Worm (Caenorhabditis elegans): ENCODE measurements around the gene F19B6.10.
A peak's percentile ranks its signal among the peaks of the same experiment; 100 is the strongest.

The F19B6.10 gene

ce11 chrIV:12335248-12335647 is 1.7 kb upstream of the F19B6.10 start:
- TF ChIP-seq dao-5 (tag; optimal IDR thresholded peaks at IDR 0.05) (no peak), him-1 (tag; optimal IDR thresholded peaks at IDR 0.05) (no peak), W03F9.2 (tag; optimal IDR thresholded peaks at IDR 0.05) (no peak)

DNA sequence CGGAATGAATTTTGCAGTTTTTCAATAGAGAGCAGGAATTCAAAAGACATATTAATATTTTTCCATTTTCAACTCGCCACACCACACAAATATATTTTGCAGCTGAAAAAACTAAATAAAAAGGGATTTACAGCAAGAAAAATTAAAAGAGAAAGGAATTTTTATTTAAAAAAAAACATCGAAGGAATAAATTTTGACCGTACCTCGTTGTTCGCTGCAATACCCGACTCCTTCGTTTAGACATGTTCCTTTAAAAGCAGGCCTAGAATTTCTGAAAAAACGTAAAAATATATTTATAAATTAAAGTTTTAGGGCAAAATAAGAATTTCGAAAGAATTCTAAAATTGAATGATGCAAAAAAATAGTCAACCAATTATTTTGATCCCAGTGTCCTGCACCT is 1.2 kb upstream of the F19B6.10 start, which contains the start of gene F19B6.1:
Gene F19B6.1, minus strand, starts transcription at position 278 of the 400 bp plus-strand sequence.
- no peak for TF ChIP-seq dao-5 (tag; optimal IDR thresholded peaks at IDR 0.05)
- TF ChIP-seq him-1 (tag; optimal IDR thresholded peaks at IDR 0.05), result no peak
- no peak for TF ChIP-seq W03F9.2 (tag; optimal IDR thresholded peaks at IDR 0.05)

- TF ChIP-seq dao-5 (tag; optimal IDR thresholded peaks at IDR 0.05), result no peak
Observed at ce11 chrIV:12340885-12341284, 3.9 kb downstream of the F19B6.10 start.

ce11 chrIV:12349639-12350038 is 12.6 kb downstream of the F19B6.10 start, which contains the start of gene best-22:
Gene best-22, plus strand, starts transcription at chrIV:12349939.
- TF ChIP-seq W03F9.2 (tag; optimal IDR thresholded peaks at IDR 0.05) (no peak), dao-5 (tag; optimal IDR thresholded peaks at IDR 0.05) (no peak), him-1 (tag; optimal IDR thresholded peaks at IDR 0.05) (no peak)

DNA sequence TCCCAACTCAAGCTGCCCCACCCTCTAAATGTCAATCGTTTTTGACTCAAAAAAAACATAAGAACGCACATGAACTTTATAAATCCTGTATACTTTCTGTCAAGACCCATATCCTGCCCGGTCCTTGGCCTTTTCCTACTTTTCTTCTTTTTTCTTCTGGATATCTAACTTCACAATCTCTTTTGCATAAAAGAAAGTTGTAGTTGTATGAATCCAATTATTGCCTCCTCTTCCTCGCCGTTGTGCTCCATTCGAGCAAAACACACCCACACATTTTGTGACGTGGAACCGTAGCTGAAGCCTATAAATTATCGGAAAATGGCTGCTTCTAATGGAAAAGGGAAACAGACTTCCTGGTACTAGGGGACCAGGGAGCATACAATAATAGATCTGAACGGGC is 13.2 kb downstream of the F19B6.10 start:
- TF ChIP-seq him-1 (tag; optimal IDR thresholded peaks at IDR 0.05) (no peak), dao-5 (tag; optimal IDR thresholded peaks at IDR 0.05) (no peak), W03F9.2 (tag; optimal IDR thresholded peaks at IDR 0.05) (no peak)

ce11 chrIV:12359979-12360378 is 23.0 kb downstream of the F19B6.10 start:
- TF ChIP-seq him-1 (tag; optimal IDR thresholded peaks at IDR 0.05) (no peak), W03F9.2 (tag; optimal IDR thresholded peaks at IDR 0.05) (no peak), dao-5 (tag; optimal IDR thresholded peaks at IDR 0.05) (no peak)

ce11 chrIV:12360742-12361195 is 23.8 kb downstream of the F19B6.10 start, which contains the start of gene sec-24.2:
Gene sec-24.2, minus strand, starts transcription at chrIV:12360792.
- TF ChIP-seq him-1 (tag; optimal IDR thresholded peaks at IDR 0.05) (no peak), W03F9.2 (tag; optimal IDR thresholded peaks at IDR 0.05) (no peak), dao-5 (tag; optimal IDR thresholded peaks at IDR 0.05) (no peak)

DNA sequence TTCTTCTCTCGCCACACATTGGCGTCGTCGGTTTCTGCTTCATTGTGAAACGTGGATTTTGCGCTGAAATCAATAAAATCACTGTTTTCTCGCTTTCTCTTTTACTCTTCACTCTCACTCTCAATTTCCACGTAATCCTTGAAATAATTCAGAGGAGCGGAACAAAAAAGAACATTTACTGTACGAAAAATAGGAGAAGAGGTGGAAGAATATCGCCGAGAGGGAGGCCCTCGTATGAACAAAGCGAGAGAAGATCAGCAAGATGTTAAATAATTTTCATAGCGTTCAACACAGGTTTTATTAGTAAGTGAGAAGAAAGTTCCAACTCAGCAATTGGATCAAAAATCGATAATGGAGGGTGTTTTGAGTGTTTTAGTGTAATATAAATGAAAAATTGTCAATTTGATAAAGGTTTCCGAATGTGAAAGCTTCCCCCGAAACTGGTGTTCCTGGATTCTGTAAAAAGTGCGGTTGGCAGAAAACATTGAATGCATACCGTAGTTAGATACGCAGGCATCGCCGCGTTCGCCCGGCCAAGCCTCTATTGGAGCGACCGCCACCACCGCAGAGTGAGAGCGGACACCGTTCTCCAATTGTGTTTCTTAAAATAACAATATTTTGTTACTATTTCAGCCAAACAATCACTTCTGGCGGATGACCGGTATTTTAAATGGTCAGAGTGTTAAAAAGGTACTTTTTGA is 24.5 kb downstream of the F19B6.10 start, which contains the start of the genes ccr-4 and ZC518.8:
Gene ccr-4, plus strand, starts transcription at position 151 of the 701 bp plus-strand sequence.
Gene ZC518.8, minus strand, starts transcription at position 517 of the 701 bp plus-strand sequence.
- TF ChIP-seq W03F9.2 (tag; optimal IDR thresholded peaks at IDR 0.05), result no peak
- TF ChIP-seq dao-5 (tag; optimal IDR thresholded peaks at IDR 0.05), result no peak
- TF ChIP-seq him-1 (tag; optimal IDR thresholded peaks at IDR 0.05), result no peak

DNA sequence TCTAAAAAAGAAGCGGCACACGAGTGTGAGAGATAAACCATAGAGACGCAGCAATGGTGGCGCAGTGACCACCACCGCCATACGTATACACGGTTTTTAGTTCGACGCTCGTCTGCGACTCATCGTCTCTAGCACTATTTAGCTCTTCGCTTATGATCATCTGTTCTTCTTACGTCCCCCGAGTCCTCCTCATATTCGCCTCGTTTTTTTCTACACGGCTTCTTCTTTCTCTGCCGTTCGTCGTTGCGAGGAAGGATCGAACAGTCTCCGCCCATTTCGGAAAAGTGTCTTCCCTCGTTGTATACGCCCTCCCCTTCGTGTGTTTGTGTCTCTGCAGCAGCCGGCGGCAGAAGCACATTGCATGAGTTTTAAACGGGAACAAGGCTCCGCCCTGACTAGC is 28.0 kb downstream of the F19B6.10 start:
- no peak for TF ChIP-seq W03F9.2 (tag; optimal IDR thresholded peaks at IDR 0.05)
- TF ChIP-seq him-1 (tag; optimal IDR thresholded peaks at IDR 0.05), result no peak
- TF ChIP-seq dao-5 (tag; optimal IDR thresholded peaks at IDR 0.05), result no peak

ce11 chrIV:12366571-12366970 is 29.6 kb downstream of the F19B6.10 start:
- no peak for TF ChIP-seq dao-5 (tag; optimal IDR thresholded peaks at IDR 0.05)
- TF ChIP-seq him-1 (tag; optimal IDR thresholded peaks at IDR 0.05), result no peak
- no peak for TF ChIP-seq W03F9.2 (tag; optimal IDR thresholded peaks at IDR 0.05)

DNA sequence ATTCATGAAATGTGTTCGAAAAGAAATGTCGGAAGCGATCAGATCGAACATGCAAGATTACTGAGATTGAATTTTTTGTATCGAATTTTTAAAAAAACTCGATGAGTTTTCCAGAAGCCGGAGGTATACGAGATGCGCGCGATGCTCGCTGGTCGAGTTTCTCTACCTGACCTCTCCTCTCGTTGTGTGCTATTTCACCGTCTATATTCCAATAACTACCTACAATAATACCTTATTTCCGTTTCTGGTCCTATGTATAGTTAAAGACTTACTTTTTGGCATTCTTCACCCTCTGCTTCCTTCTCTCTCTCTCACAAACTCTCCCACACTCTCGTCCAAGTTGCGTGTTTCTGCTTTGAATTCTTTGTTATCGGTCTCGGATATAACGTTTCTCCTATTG is 34.3 kb downstream of the F19B6.10 start:
- TF ChIP-seq dao-5 (tag; optimal IDR thresholded peaks at IDR 0.05) (no peak), W03F9.2 (tag; optimal IDR thresholded peaks at IDR 0.05) (no peak), him-1 (tag; optimal IDR thresholded peaks at IDR 0.05) (no peak)

- peak; percentile 70 for TF ChIP-seq him-1 (tag; optimal IDR thresholded peaks at IDR 0.05)
- peak; percentile 86 for TF ChIP-seq W03F9.2 (tag; optimal IDR thresholded peaks at IDR 0.05)
- no peak for TF ChIP-seq dao-5 (tag; optimal IDR thresholded peaks at IDR 0.05)
Observed at ce11 chrIV:12371879-12372278, 34.9 kb downstream of the F19B6.10 start, which contains the start of gene wdr-46. Gene wdr-46, plus strand, starts transcription at chrIV:12372253.

DNA sequence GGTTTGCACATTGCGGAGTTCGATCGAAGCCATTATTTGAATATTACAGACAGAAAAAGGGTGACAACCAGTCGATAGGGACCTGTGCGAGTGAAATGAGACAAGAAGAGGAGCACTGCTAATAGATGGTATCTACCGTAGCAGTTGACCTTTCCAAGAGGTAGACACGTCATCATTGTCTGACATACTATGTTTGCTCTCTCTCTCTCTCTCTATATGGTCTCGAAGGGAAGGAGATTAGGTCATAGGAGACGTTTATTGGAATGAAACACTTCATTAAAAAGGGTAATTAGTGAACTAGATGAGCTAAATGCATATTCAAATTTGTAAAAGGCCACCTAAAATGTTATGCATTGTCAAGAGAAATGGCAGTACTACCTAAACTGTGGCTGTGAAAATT is 39.0 kb downstream of the F19B6.10 start, which contains the start of gene atz-1:
Gene atz-1, minus strand, starts transcription at position 101 of the 400 bp plus-strand sequence.
- TF ChIP-seq him-1 (tag; optimal IDR thresholded peaks at IDR 0.05) (no peak), W03F9.2 (tag; optimal IDR thresholded peaks at IDR 0.05) (no peak), dao-5 (tag; optimal IDR thresholded peaks at IDR 0.05) (no peak)

- no peak for TF ChIP-seq W03F9.2 (tag; optimal IDR thresholded peaks at IDR 0.05)
- no peak for TF ChIP-seq dao-5 (tag; optimal IDR thresholded peaks at IDR 0.05)
- TF ChIP-seq him-1 (tag; optimal IDR thresholded peaks at IDR 0.05), result no peak
Observed at ce11 chrIV:12378919-12379318, 41.9 kb downstream of the F19B6.10 start.
